Fruit fly (Drosophila melanogaster): ENCODE results near the gene CG2111.

DNA sequence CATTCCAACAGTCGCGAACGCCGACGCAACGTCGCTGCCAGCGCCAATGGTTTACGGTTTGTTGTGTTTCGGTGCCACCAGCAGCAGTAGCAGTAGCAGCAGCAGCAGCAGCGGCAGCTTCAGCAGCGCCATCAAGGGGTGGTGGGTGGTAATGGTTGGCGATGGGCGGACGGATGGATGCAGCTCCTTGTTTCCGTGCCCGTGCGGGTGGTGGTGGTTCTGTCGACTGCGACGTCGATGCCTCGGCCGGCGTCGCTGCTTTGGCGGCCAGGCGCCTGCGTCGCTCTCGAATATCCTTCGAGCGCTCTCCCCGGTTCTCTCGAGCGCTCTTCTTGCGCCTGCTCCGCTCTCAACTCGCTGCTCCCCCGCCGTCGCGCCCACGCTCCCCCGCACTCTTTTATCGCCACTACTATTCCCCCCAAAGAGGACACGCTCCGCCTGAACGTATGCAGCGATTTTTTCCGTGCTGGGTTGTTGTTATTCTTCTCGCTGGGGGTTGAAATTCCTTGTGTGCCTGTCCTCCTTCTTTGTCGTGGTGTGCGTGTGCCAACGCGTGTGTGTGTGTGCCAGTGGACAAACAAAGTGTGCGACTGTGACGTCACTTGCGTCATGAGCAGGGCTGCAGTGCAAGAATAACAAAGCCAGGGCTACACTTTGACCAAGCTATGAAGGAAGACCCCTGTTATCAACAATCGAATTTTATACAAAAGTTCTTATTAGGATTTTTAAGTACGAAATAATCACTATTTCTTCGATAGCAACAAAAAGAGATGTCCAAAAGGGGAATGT lies 36.1 kb upstream of the CG2111 start:
- TF ChIP-seq CG8478 (optimal IDR thresholded peaks at IDR 0.05): no peak
- no peak for TF ChIP-seq CTCF (optimal IDR thresholded peaks at IDR 0.05)

All from S2 (cell line).